Worm (Caenorhabditis elegans) whole organism, L3 larva: ENCODE results near the gene M153.3.

Experiments
- aly-2 ChIP-seq: fragments of 150-350 bp; optimal IDR thresholded peaks from 2 replicates; lab custom pipeline; 2014; ENCODE audit warnings: missing biosample characterization, missing genetic modification characterization
- egl-27 ChIP-seq: sonication (generic microtip); optimal IDR thresholded peaks from 4 replicates; lab custom pipeline; 2017; ENCODE audit warnings: missing biosample characterization, missing genetic modification reagents, missing genetic modification characterization
- nfya-1 ChIP-seq: sonication (generic microtip); optimal IDR thresholded peaks from 2 replicates; lab custom pipeline; 2017; ENCODE audit warnings: missing genetic modification characterization, mild to moderate bottlenecking, missing compliant biosample characterization, antibody characterized with exemption, moderate library complexity; ENCODE audit not compliant: insufficient read depth
- nhr-11 ChIP-seq: fragments of 150-350 bp; optimal IDR thresholded peaks from 2 replicates; lab custom pipeline; 2014; ENCODE audit warnings: missing biosample characterization, missing genetic modification characterization
- nhr-28 ChIP-seq: fragments of 150-350 bp; optimal IDR thresholded peaks from 2 replicates; lab custom pipeline; 2014; ENCODE audit warnings: missing biosample characterization, missing genetic modification characterization
- ztf-11 ChIP-seq: fragments of 150-350 bp; optimal IDR thresholded peaks from 2 replicates; lab custom pipeline; 2014; ENCODE audit warnings: missing biosample characterization, missing genetic modification characterization

- TF ChIP-seq egl-27 (tag; lab: Kevin White, UChicago): no peak
- no peak for TF ChIP-seq nhr-11
- no peak for TF ChIP-seq nfya-1 (tag; lab: Kevin White, UChicago)
- no peak for TF ChIP-seq aly-2 (tag; lab: Kevin White, UChicago)
- no peak for TF ChIP-seq ztf-11 (tag; lab: Kevin White, UChicago)
- no peak for TF ChIP-seq nhr-28
Observed at ce11 chrX:12178351-12179089, 35.9 kb downstream of the M153.3 start.
